Worm (Caenorhabditis elegans): Measurements from ENCODE around the gene R03H10.6.

DNA sequence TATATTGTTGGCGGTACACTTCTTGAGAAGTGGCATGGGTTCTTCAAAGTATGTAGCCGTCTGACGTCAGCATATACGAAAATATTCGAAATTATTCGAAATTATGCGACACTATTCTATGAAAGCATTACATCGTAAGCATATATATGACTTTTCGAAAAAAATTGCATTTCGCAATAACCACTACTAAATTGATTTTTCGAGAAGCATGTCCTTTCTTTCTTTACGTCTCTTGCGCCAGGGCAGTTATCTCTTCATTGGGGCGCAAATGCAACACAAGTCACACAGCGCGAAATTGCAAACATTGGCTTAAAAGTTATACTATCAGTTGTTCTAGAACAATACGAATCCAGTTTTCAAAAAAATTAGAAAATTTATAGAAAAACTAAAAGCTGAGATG lies 544 bp upstream of the R03H10.6 start:
- no peak for TF ChIP-seq ceh-8 (GFP tag; optimal IDR thresholded peaks at IDR 0.05)
- no peak for TF ChIP-seq aly-2 (tag; optimal IDR thresholded peaks at IDR 0.05)
- no peak for TF ChIP-seq nhr-20 (tag; optimal IDR thresholded peaks at IDR 0.05)
- TF ChIP-seq unc-130 (tag; optimal IDR thresholded peaks at IDR 0.05), result no peak
- no peak for TF ChIP-seq ama-1 (optimal IDR thresholded peaks at IDR 0.05)
- no peak for TF ChIP-seq mdl-1 (tag; optimal IDR thresholded peaks at IDR 0.05)
- TF ChIP-seq ztf-4 (tag; optimal IDR thresholded peaks at IDR 0.05), result no peak
- no peak for TF ChIP-seq nhr-12 (tag; optimal IDR thresholded peaks at IDR 0.05)
- TF ChIP-seq ceh-82 (tag; optimal IDR thresholded peaks at IDR 0.05), result no peak
- no peak for TF ChIP-seq unc-62 (GFP tag; optimal IDR thresholded peaks at IDR 0.05)
- TF ChIP-seq nhr-11 (tag; optimal IDR thresholded peaks at IDR 0.05), result no peak
- TF ChIP-seq nhr-237 (tag; optimal IDR thresholded peaks at IDR 0.05), result no peak
- TF ChIP-seq irx-1 (tag; optimal IDR thresholded peaks at IDR 0.05), result no peak

Measured in whole organism, L1 larva.